Fruit fly (Drosophila melanogaster): Measurements from ENCODE around the gene Hs2st.

The Hs2st gene

dm6 chr2L:19463824-19464317 is 19.3 kb upstream of the Hs2st start, which contains the start of gene tj:
TSS of gene tj (plus strand) at chr2L:19464267.
- no peak for TF ChIP-seq Sin3A (optimal IDR thresholded peaks at IDR 0.05)

DNA sequence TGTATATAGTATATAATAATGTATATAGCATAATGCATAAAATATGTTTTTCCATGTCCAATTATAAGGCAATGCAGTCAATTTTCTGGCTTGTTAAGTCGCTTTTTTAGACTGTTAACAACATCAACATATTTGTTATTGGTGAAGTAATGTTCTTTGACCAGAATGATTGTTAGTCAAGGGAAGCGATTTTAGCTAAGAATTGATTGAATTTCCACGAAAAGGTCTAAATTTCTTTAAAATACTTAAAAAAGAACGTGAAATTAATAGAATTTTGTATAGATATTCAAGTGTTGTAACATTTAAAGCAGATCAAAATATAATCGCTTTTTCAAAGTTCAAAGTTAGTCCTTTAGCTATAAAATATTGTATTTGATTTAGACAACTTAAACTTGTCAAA is 18.9 kb upstream of the Hs2st start:
- TF ChIP-seq Myc (optimal IDR thresholded peaks at IDR 0.05) (no peak), h (optimal IDR thresholded peaks at IDR 0.05) (no peak), Sin3A (optimal IDR thresholded peaks at IDR 0.05) (no peak)

DNA sequence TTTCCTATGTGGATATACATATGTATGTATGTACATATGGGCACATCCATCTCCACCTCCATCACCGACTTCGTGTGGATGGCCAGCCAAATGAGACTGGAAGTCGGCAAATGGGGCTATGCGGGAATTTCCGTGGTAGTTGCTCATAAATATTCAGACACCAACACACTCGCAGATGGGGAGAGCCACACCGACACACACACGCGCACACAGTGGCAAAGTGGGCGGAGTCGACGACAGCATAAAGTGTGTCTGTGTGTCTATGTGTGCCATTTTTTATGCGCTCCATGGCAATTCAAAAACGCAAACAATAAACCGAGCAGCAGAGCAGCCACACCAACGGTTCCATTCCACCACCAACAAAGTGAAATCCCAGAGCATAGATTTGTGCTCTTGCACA is 18.3 kb upstream of the Hs2st start:
- TF ChIP-seq Sin3A (optimal IDR thresholded peaks at IDR 0.05), result no peak
- no peak for TF ChIP-seq h (optimal IDR thresholded peaks at IDR 0.05)
- no peak for TF ChIP-seq ttk (optimal IDR thresholded peaks at IDR 0.05)
- no peak for TF ChIP-seq Myc (optimal IDR thresholded peaks at IDR 0.05)
- TF ChIP-seq psq (optimal IDR thresholded peaks at IDR 0.05), result no peak
- TF ChIP-seq insv (optimal IDR thresholded peaks at IDR 0.05), result no peak

DNA sequence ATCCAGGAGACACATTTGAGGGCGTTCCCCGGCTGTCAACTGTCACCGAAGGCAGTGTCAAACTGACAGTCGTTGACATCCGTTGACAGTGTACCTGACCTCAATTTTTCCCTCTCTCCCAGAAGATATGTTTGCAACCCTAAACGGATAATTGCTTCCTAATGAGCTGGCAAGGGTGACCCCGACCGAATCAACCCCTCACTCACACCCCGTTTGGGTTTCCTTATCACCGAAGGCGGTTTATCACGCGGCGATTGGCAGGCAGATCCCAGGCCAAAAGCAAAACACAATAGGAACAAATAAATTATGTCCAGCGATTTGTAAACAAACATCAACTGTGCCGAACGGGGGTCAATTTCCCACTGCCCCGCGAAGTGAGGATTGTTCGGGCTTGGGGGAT is 14.9 kb upstream of the Hs2st start:
- TF ChIP-seq psq (optimal IDR thresholded peaks at IDR 0.05) (no peak), insv (optimal IDR thresholded peaks at IDR 0.05) (no peak), Myc (optimal IDR thresholded peaks at IDR 0.05) (no peak), ttk (optimal IDR thresholded peaks at IDR 0.05) (no peak), h (optimal IDR thresholded peaks at IDR 0.05) (no peak), Sin3A (optimal IDR thresholded peaks at IDR 0.05) (no peak)

DNA sequence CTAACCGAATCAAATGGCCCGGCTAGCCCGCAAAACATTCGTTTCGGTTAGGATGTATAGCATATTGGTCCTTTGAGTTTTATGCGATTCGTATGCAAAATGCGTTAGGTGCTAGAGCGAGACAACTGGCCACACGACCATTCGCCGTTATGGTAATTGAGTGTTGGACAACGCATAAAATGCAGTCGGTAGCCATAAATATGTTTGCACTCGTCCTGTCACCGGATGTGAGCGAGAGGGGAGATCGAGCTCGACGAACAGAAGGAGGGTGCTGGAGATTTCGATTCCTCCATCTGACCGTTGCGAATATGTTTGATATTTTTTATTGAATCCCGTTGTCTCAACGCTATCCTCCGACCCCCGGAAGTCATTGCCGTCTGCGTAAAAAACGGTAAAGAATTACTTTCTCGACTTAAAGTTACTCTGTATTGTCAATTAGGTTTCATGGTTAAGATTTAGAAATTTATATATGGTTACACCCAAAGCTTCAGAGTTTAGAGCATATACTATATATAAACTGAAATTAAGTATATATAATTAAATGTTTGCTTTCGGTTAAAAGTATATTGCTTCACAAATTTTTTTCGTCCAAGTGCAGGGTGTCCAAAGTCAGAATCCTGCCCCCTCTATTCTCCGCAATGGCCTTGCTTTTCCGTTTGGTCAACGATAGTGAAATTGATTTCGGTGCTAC is 13.5 kb upstream of the Hs2st start:
- TF ChIP-seq insv (optimal IDR thresholded peaks at IDR 0.05) (no peak), psq (optimal IDR thresholded peaks at IDR 0.05) (no peak)

DNA sequence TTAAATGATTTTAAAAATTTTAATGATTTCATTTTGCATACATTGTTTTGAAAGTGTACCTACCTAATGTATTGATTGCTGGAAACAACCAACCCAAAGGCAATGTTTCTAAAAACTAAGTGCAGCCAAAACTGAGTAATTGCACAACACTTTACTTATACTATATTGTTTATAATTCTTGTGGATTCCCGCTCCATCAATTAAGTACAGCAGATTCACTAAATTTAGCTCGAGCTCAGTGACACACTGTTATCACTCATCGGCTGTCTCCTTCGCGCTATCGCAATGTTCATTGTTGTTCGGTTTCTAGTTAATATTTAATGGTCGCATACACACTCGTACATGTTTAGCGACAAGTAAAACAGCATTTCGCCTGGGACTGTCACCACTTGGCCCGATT is 11.2 kb upstream of the Hs2st start:
- TF ChIP-seq h (optimal IDR thresholded peaks at IDR 0.05) (no peak), Sin3A (optimal IDR thresholded peaks at IDR 0.05) (no peak), insv (optimal IDR thresholded peaks at IDR 0.05) (no peak)

dm6 chr2L:19455209-19455608 is 10.7 kb upstream of the Hs2st start:
- TF ChIP-seq ttk (optimal IDR thresholded peaks at IDR 0.05) (no peak), Sin3A (optimal IDR thresholded peaks at IDR 0.05) (no peak), psq (optimal IDR thresholded peaks at IDR 0.05) (no peak), Myc (optimal IDR thresholded peaks at IDR 0.05) (no peak), h (optimal IDR thresholded peaks at IDR 0.05) (no peak), insv (optimal IDR thresholded peaks at IDR 0.05) (no peak)

dm6 chr2L:19454070-19454751 is 9.7 kb upstream of the Hs2st start, which contains the start of gene CG10026:
TSS of gene CG10026 (plus strand) at chr2L:19454256.
- no peak for TF ChIP-seq psq (optimal IDR thresholded peaks at IDR 0.05)
- no peak for TF ChIP-seq ttk (optimal IDR thresholded peaks at IDR 0.05)
- no peak for TF ChIP-seq Sin3A (optimal IDR thresholded peaks at IDR 0.05)
- no peak for TF ChIP-seq insv (optimal IDR thresholded peaks at IDR 0.05)
- no peak for TF ChIP-seq h (optimal IDR thresholded peaks at IDR 0.05)
- no peak for TF ChIP-seq Myc (optimal IDR thresholded peaks at IDR 0.05)

DNA sequence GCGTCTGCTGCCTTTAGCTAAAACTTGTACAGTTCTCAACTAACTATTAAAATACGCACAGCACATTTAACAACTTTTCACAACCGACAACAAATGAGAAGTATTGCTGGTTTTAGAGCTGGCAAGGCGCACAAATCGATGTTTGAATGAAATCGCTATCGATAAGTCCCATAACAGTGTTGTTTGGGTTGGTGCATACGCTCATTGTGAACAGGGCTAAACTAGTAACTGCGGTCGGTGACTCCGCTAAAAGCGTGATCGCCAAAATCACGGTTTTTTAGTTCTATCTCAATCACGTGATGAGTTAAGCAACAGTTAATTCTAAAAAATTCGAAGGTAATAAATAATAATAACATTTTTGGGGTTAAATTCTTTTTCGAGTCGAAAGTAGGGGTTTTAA is 8.8 kb upstream of the Hs2st start, which contains the start of gene Top2:
Top2 (minus strand) TSS at position 110 of the 400 bp plus-strand sequence.
- TF ChIP-seq psq (optimal IDR thresholded peaks at IDR 0.05) (no peak), insv (optimal IDR thresholded peaks at IDR 0.05) (no peak), Myc (optimal IDR thresholded peaks at IDR 0.05) (no peak), ttk (optimal IDR thresholded peaks at IDR 0.05) (no peak), h (optimal IDR thresholded peaks at IDR 0.05) (no peak), Sin3A (optimal IDR thresholded peaks at IDR 0.05) (no peak)

- TF ChIP-seq Sin3A (optimal IDR thresholded peaks at IDR 0.05), result no peak
- no peak for TF ChIP-seq insv (optimal IDR thresholded peaks at IDR 0.05)
- TF ChIP-seq Myc (optimal IDR thresholded peaks at IDR 0.05), result no peak
- TF ChIP-seq ttk (optimal IDR thresholded peaks at IDR 0.05), result no peak
These were observed 8.2 kb upstream of the Hs2st start for dm6 chr2L:19452535-19453317.

dm6 chr2L:19442627-19443026 is 1.9 kb downstream of the Hs2st start, which contains the start of gene CG10237:
TSS of gene CG10237 (minus strand) at chr2L:19442727.
- TF ChIP-seq Sin3A (optimal IDR thresholded peaks at IDR 0.05) (no peak), psq (optimal IDR thresholded peaks at IDR 0.05) (no peak), insv (optimal IDR thresholded peaks at IDR 0.05) (no peak), ttk (optimal IDR thresholded peaks at IDR 0.05) (no peak)

- TF ChIP-seq psq (optimal IDR thresholded peaks at IDR 0.05) (no peak), Sin3A (optimal IDR thresholded peaks at IDR 0.05) (no peak), h (optimal IDR thresholded peaks at IDR 0.05) (no peak)
These were observed 2.8 kb downstream of the Hs2st start, which contains the start of gene RanGAP for dm6 chr2L:19441791-19442190. TSS of gene RanGAP (plus strand) at chr2L:19441959.

DNA sequence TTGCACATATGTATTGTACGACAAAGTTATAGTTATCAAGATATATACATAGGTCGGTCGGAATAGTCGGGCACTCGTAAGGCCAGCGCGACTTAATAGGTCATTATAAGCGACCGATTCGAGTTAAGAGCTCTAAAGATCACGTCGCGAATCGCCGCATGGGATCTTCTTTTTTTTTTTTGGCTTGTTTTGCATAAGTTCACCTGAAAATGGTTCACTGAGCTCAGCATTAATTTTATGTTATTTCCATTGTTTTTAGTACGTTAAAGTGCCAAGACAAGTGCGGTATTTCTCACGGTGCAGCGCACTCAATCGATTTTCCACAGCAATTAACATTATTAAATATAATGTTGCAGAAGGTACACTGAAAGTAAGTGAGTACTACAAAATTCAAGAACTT is 3.2 kb downstream of the Hs2st start:
- TF ChIP-seq insv (optimal IDR thresholded peaks at IDR 0.05) (no peak), h (optimal IDR thresholded peaks at IDR 0.05) (no peak), Myc (optimal IDR thresholded peaks at IDR 0.05) (no peak), ttk (optimal IDR thresholded peaks at IDR 0.05) (no peak), psq (optimal IDR thresholded peaks at IDR 0.05) (no peak), Sin3A (optimal IDR thresholded peaks at IDR 0.05) (no peak)

Data from Kc167 (cell line).